Fruit fly (Drosophila melanogaster) whole organism, pupa: ENCODE data around the gene CG2217.

Experiments
- CG10348 ChIP-seq: fragments of 200-800 bp; sonication (Bioruptor generic); IDR thresholded peaks from 2 replicates; pipeline ENCODE4 v1.3.6; 2022; ENCODE audit warnings: missing biosample characterization, missing genetic modification characterization
- CG12605 ChIP-seq: fragments of 200-800 bp; sonication (Bioruptor generic); IDR thresholded peaks from 2 replicates; pipeline ENCODE4 v1.3.6; 2022; ENCODE audit warnings: missing biosample characterization, missing genetic modification characterization
- CG13204 ChIP-seq: fragments of 200-800 bp; sonication (Bioruptor generic); optimal IDR thresholded peaks from 2 replicates; lab custom pipeline; 2018; ENCODE audit warnings: missing biosample characterization, mild to moderate bottlenecking, missing genetic modification characterization, moderate library complexity
- CG15710 ChIP-seq: fragments of 200-800 bp; sonication (Bioruptor generic); optimal IDR thresholded peaks from 2 replicates; lab custom pipeline; 2018; ENCODE audit warnings: missing biosample characterization, mild to moderate bottlenecking, missing genetic modification characterization, moderate library complexity
- CG32121 ChIP-seq: fragments of 200-800 bp; sonication (Bioruptor generic); IDR thresholded peaks from 2 replicates; pipeline ENCODE4 v1.3.6; 2022; ENCODE audit warnings: missing biosample characterization, missing genetic modification characterization
- CG34367 ChIP-seq: fragments of 200-800 bp; sonication (Bioruptor generic); optimal IDR thresholded peaks from 2 replicates; lab custom pipeline; 2018; ENCODE audit warnings: missing biosample characterization, mild to moderate bottlenecking, missing genetic modification characterization
- CG4496 ChIP-seq: fragments of 200-800 bp; sonication (Bioruptor generic); IDR thresholded peaks from 3 replicates; pipeline ENCODE4 v1.3.6; 2022; ENCODE audit warnings: missing biosample characterization, missing genetic modification characterization
- CG8159 ChIP-seq: fragments of 200-800 bp; sonication (Bioruptor generic); optimal IDR thresholded peaks from 3 replicates; lab custom pipeline; 2018; ENCODE audit warnings: missing biosample characterization, mild to moderate bottlenecking, missing genetic modification characterization, moderate library complexity
- CG9948 ChIP-seq: fragments of 200-800 bp; sonication (Bioruptor generic); optimal IDR thresholded peaks from 2 replicates; lab custom pipeline; 2018; ENCODE audit warnings: missing biosample characterization, mild to moderate bottlenecking, missing genetic modification characterization, moderate library complexity
- EcR ChIP-seq: fragments of 200-800 bp; sonication (Bioruptor generic); optimal IDR thresholded peaks from 3 replicates; lab custom pipeline; 2019; ENCODE audit warnings: missing biosample characterization, missing genetic modification characterization, mild to moderate bottlenecking, moderate library complexity, missing genetic modification reagents
- Ets98B ChIP-seq: fragments of 200-800 bp; sonication (Bioruptor generic); IDR thresholded peaks from 2 replicates; pipeline ENCODE4 v1.3.6; 2022; ENCODE audit warnings: missing biosample characterization, missing genetic modification characterization
- Pif1A ChIP-seq: fragments of 200-800 bp; sonication (Bioruptor generic); optimal IDR thresholded peaks from 3 replicates; lab custom pipeline; 2016; ENCODE audit warnings: missing biosample characterization, missing genetic modification characterization
- fd96Ca ChIP-seq: fragments of 200-800 bp; sonication (Bioruptor generic); IDR thresholded peaks from 3 replicates; pipeline ENCODE4 v1.3.6; 2022; ENCODE audit warnings: missing biosample characterization, missing genetic modification characterization
- rn ChIP-seq: fragments of 200-800 bp; sonication (Bioruptor generic); IDR thresholded peaks from 2 replicates; pipeline ENCODE4 v1.3.6; 2022; ENCODE audit warnings: missing biosample characterization, missing genetic modification characterization

dm6 chr3R:30406482-30406881 lies 16.3 kb downstream of the CG2217 start:
- TF ChIP-seq CG9948 (tag; lab: Kevin White, UChicago), result no peak
- no peak for TF ChIP-seq EcR (GFP tag; lab: Kevin White, UChicago)
- TF ChIP-seq CG8159 (tag; lab: Kevin White, UChicago), result no peak
- no peak for TF ChIP-seq Pif1A
- TF ChIP-seq CG13204 (GFP tag; lab: Kevin White, UChicago), result no peak
- TF ChIP-seq CG12605 (GFP tag; lab: Robert Waterston, UW), result no peak
- no peak for TF ChIP-seq CG32121 (GFP tag; lab: Robert Waterston, UW)
- no peak for TF ChIP-seq Ets98B (GFP tag; lab: Robert Waterston, UW)
- TF ChIP-seq rn, result no peak
- no peak for TF ChIP-seq fd96Ca (GFP tag; lab: Robert Waterston, UW)
- TF ChIP-seq CG10348 (GFP tag; lab: Robert Waterston, UW), result no peak
- TF ChIP-seq CG4496 (GFP tag; lab: Robert Waterston, UW), result no peak
- TF ChIP-seq CG34367 (tag; lab: Kevin White, UChicago), result no peak
- TF ChIP-seq CG15710 (tag; lab: Kevin White, UChicago), result no peak
